Worm (Caenorhabditis elegans): ENCODE data around the gene mtl-1.

- TF ChIP-seq let-526 (GFP tag; IDR thresholded peaks at IDR 0.05) = no peak
- no peak for TF ChIP-seq sptf-2 (GFP tag; optimal IDR thresholded peaks at IDR 0.05)
- TF ChIP-seq ccch-3 (GFP tag; optimal IDR thresholded peaks at IDR 0.05) = no peak
- TF ChIP-seq ets-4 (GFP tag; optimal IDR thresholded peaks at IDR 0.05) = no peak
- no peak for TF ChIP-seq lir-1 (GFP tag; conservative IDR thresholded peaks at IDR 0.05)
- TF ChIP-seq dpl-1 (GFP tag; optimal IDR thresholded peaks at IDR 0.05) = no peak
- TF ChIP-seq sdz-38 (tag; optimal IDR thresholded peaks at IDR 0.05) = no peak
- TF ChIP-seq unc-62 (GFP tag; optimal IDR thresholded peaks at IDR 0.05) = no peak
- TF ChIP-seq hsf-1 (GFP tag; IDR thresholded peaks at IDR 0.05) = no peak
- TF ChIP-seq sea-2 (GFP tag; IDR thresholded peaks at IDR 0.05) = no peak
- TF ChIP-seq B0035.1 (tag; optimal IDR thresholded peaks at IDR 0.05) = no peak
- TF ChIP-seq Y95B8A.8 (GFP tag; IDR thresholded peaks at IDR 0.05) = no peak
These were observed 22.9 kb downstream of the mtl-1 start, which contains the start of gene str-180 for ce11 chrV:6668741-6669140.

Measured in whole organism, young adult.